Fruit fly (Drosophila melanogaster): ENCODE measurements around the gene CG4593.

Gene CG4593

DNA sequence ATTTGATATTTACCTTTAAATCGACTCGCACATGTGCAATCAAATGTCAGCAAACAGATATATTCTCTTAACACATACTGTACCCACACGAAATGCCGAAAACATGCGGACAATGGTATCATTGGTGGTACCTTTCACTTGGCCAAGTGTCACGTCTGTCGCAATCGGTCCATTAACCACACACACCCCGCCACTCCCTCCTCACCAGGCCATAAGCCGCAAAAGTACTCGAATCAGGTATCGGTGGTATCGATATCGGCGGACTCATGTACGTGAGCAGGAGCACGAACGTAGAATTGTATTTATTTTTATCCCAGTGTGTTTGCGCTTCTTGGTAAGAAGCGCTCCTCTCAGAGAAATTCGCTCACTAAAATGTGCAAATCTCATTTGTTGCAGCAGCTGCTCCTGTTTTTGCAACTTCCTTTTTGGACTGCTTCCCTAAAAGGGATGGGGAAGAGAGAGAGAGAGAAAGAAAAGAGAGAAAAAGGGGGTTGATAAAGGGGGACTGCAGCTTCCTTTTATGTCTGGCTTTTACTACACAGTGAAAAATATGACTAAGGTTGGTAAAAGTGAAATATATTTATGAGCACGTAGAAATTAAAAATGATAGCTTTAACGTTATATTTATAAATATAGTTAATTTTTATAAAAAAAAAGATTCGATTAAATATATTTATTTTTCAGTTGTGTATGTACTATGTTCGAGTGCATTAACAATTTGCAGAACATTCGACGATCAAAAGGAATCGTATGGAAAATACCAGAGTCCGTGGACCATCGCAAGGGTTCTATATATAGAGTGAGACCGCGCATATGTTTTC lies 30.0 kb upstream of the CG4593 start (continued):
- TF ChIP-seq CG32006 (GFP tag; optimal IDR thresholded peaks at IDR 0.05) (peak; percentile 30), Smox (GFP tag; optimal IDR thresholded peaks at IDR 0.05) (peak; percentile 31), CG15336 (GFP tag; IDR thresholded peaks at IDR 0.05) (peak; percentile 58; the same call in 1 of the 2 replicates), CG11762 (GFP tag; optimal IDR thresholded peaks at IDR 0.05; ENCODE audit: insufficient read depth) (no peak), fd59A (GFP tag; optimal IDR thresholded peaks at IDR 0.05) (peak; percentile 41), CG6854 (GFP tag; optimal IDR thresholded peaks at IDR 0.05) (peak; percentile 30), CG6808 (GFP tag; optimal IDR thresholded peaks at IDR 0.05) (peak; percentile 63), CG10669 (GFP tag; optimal IDR thresholded peaks at IDR 0.05) (peak; percentile 44), esn (GFP tag; optimal IDR thresholded peaks at IDR 0.05) (peak; percentile 49), CG34406 (GFP tag; optimal IDR thresholded peaks at IDR 0.05) (peak; percentile 51), lz (GFP tag; optimal IDR thresholded peaks at IDR 0.05) (peak; percentile 28), acj6 (GFP tag; optimal IDR thresholded peaks at IDR 0.05) (peak; percentile 61), fd85E (GFP tag; optimal IDR thresholded peaks at IDR 0.05) (no peak), CG31627 (GFP tag; optimal IDR thresholded peaks at IDR 0.05) (no peak), CG7368 (GFP tag; optimal IDR thresholded peaks at IDR 0.05) (peak; percentile 28), CG3032 (tag; optimal IDR thresholded peaks at IDR 0.05) (peak; percentile 68), dsx (GFP tag; optimal IDR thresholded peaks at IDR 0.05; ENCODE audit: poor library complexity, severe bottlenecking) (peak; percentile 84), CG8632 (GFP tag; optimal IDR thresholded peaks at IDR 0.05) (peak; percentile 55), CG4318 (GFP tag; optimal IDR thresholded peaks at IDR 0.05) (no peak), cyc (GFP tag; optimal IDR thresholded peaks at IDR 0.05) (peak; percentile 5), Sox14 (GFP tag; optimal IDR thresholded peaks at IDR 0.05) (no peak), Sox15 (GFP tag; optimal IDR thresholded peaks at IDR 0.05) (no peak), CG10631 (GFP tag; optimal IDR thresholded peaks at IDR 0.05) (peak; percentile 60), eg (GFP tag; IDR thresholded peaks at IDR 0.05) (0 out of 3 replicates have a peak, but pooled peaks have one; percentile 21), CG3919 (GFP tag; optimal IDR thresholded peaks at IDR 0.05) (peak; percentile 62)

DNA sequence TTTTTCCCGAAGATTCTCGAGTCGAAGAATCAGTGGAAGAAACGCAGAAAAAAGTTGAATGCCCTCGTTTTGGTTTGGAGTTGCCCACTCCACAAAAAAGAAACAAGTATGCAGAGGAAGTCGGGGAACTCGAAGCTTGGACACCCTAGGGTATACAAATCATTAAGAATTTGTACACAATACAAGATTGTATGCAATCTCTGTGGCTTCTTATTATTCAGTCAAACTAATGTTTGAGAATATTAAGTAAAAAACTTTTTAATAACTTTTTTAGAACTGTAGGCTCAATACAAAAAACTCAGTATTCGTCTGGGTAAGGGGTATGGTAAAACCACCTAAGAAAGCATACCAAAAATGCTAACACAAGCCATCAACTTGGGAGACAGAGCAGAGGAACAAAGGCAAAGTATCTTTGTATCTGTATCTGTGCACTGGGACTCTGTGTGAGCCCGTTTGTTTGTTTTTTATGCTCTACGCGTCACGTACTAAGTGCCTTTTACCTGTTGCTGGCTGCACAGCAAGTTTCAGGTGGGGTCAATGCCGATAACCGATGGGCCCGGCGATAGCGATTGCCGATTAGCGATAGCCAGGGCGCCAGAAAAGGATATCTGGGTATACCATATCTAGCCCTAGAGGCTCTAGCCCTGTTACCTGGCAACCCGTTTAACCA lies 28.4 kb upstream of the CG4593 start:
- TF ChIP-seq achi (GFP tag; optimal IDR thresholded peaks at IDR 0.05) (peak; percentile 89), CG3919 (GFP tag; optimal IDR thresholded peaks at IDR 0.05) (peak; percentile 91), fkh (GFP tag; optimal IDR thresholded peaks at IDR 0.05) (peak; percentile 49), net (GFP tag; optimal IDR thresholded peaks at IDR 0.05) (peak; percentile 88), fd59A (GFP tag; optimal IDR thresholded peaks at IDR 0.05) (peak; percentile 83), CG15336 (GFP tag; IDR thresholded peaks at IDR 0.05) (peak; percentile 81), svp (GFP tag) (peak; percentile 98), CG8119 (GFP tag; IDR thresholded peaks at IDR 0.05) (peak; percentile 83), CG34406 (GFP tag; optimal IDR thresholded peaks at IDR 0.05) (peak; percentile 89), CG8319 (GFP tag; optimal IDR thresholded peaks at IDR 0.05) (peak; percentile 69), OdsH (GFP tag; optimal IDR thresholded peaks at IDR 0.05) (peak; percentile 86), CG3032 (tag; optimal IDR thresholded peaks at IDR 0.05) (peak; percentile 85), Hr39 (GFP tag; optimal IDR thresholded peaks at IDR 0.05) (peak; percentile 93), topi (GFP tag; optimal IDR thresholded peaks at IDR 0.05) (peak; percentile 96), Sox14 (GFP tag; optimal IDR thresholded peaks at IDR 0.05) (peak; percentile 95), Lpt (GFP tag; optimal IDR thresholded peaks at IDR 0.05) (peak; percentile 83), pdm3 (GFP tag; optimal IDR thresholded peaks at IDR 0.05) (peak; percentile 91), CG7368 (GFP tag; optimal IDR thresholded peaks at IDR 0.05) (peak; percentile 70), Blimp-1 (GFP tag; optimal IDR thresholded peaks at IDR 0.05) (peak; percentile 72), CG11902 (GFP tag; optimal IDR thresholded peaks at IDR 0.05) (peak; percentile 77), CG10631 (GFP tag; optimal IDR thresholded peaks at IDR 0.05) (peak; percentile 91), cyc (GFP tag; optimal IDR thresholded peaks at IDR 0.05) (peak; percentile 93), dsx (GFP tag; optimal IDR thresholded peaks at IDR 0.05; ENCODE audit: poor library complexity, severe bottlenecking) (peak; percentile 88), vri (GFP tag; optimal IDR thresholded peaks at IDR 0.05) (peak; percentile 96), CG6808 (GFP tag; optimal IDR thresholded peaks at IDR 0.05) (peak; percentile 78), CG8632 (GFP tag; optimal IDR thresholded peaks at IDR 0.05) (peak; percentile 87), CG11294 (GFP tag; IDR thresholded peaks at IDR 0.05) (no peak; the same call in 1 of the 2 replicates), fd85E (GFP tag; optimal IDR thresholded peaks at IDR 0.05) (no peak), eg (GFP tag; IDR thresholded peaks at IDR 0.05) (peak; percentile 70), CG31627 (GFP tag; optimal IDR thresholded peaks at IDR 0.05) (peak; percentile 93), CG6792 (GFP tag; optimal IDR thresholded peaks at IDR 0.05) (peak; percentile 92), CG9139 (GFP tag; optimal IDR thresholded peaks at IDR 0.05) (peak; percentile 68), CG4318 (GFP tag; optimal IDR thresholded peaks at IDR 0.05) (peak; percentile 54), CG16779 (tag; optimal IDR thresholded peaks at IDR 0.05) (peak; percentile 44), CG11762 (GFP tag; optimal IDR thresholded peaks at IDR 0.05; ENCODE audit: insufficient read depth) (peak; percentile 70), CG6163 (GFP tag; IDR thresholded peaks at IDR 0.05) (peak; percentile 90)

Data from whole organism, prepupa.